Worm (Caenorhabditis elegans): ENCODE measurements around the gene F35C8.5.

Gene F35C8.5

ce11 chrX:5339889-5340288, 25.7 kb upstream of the F35C8.5 start, which contains the start of gene C26B9.2:
C26B9.2 (plus strand) TSS chrX:5340189.
- TF ChIP-seq T22C8.4 (GFP tag; IDR thresholded peaks at IDR 0.05), result no peak
- TF ChIP-seq ref-1 (GFP tag; conservative IDR thresholded peaks at IDR 0.05), result no peak

- TF ChIP-seq cog-1 (tag; optimal IDR thresholded peaks at IDR 0.05), result no peak
- TF ChIP-seq T22C8.4 (GFP tag; IDR thresholded peaks at IDR 0.05), result no peak
- TF ChIP-seq klf-2 (GFP tag; conservative IDR thresholded peaks at IDR 0.05), result no peak
- TF ChIP-seq ztf-29 (GFP tag; IDR thresholded peaks at IDR 0.05), result no peak
- no peak for TF ChIP-seq ztf-23 (GFP tag; IDR thresholded peaks at IDR 0.05)
- TF ChIP-seq med-1 (GFP tag; optimal IDR thresholded peaks at IDR 0.05; ENCODE audit: insufficient read depth), result no peak
- TF ChIP-seq ref-1 (GFP tag; conservative IDR thresholded peaks at IDR 0.05), result no peak
- no peak for TF ChIP-seq flt-1 (GFP tag; IDR thresholded peaks at IDR 0.05)
- no peak for TF ChIP-seq tab-1 (GFP tag; IDR thresholded peaks at IDR 0.05)
Measured at ce11 chrX:5342007-5342406, 23.6 kb upstream of the F35C8.5 start, which contains the start of gene C26B9.7. C26B9.7 (plus strand) TSS chrX:5342307.

ce11 chrX:5344287-5344686, 21.3 kb upstream of the F35C8.5 start, which contains the start of gene C26B9.1:
C26B9.1 (plus strand) TSS chrX:5344587.
- TF ChIP-seq ztf-23 (GFP tag; IDR thresholded peaks at IDR 0.05), result no peak

ce11 chrX:5346303-5346702, 19.3 kb upstream of the F35C8.5 start:
- TF ChIP-seq ztf-23 (GFP tag; IDR thresholded peaks at IDR 0.05) (no peak), tab-1 (GFP tag; IDR thresholded peaks at IDR 0.05) (no peak), med-1 (GFP tag; optimal IDR thresholded peaks at IDR 0.05; ENCODE audit: insufficient read depth) (no peak), flt-1 (GFP tag; IDR thresholded peaks at IDR 0.05) (no peak), ref-1 (GFP tag; conservative IDR thresholded peaks at IDR 0.05) (no peak), ztf-29 (GFP tag; IDR thresholded peaks at IDR 0.05) (no peak), cog-1 (tag; optimal IDR thresholded peaks at IDR 0.05) (no peak), T22C8.4 (GFP tag; IDR thresholded peaks at IDR 0.05) (no peak), klf-2 (GFP tag; conservative IDR thresholded peaks at IDR 0.05) (no peak)

- no peak for TF ChIP-seq ztf-29 (GFP tag; IDR thresholded peaks at IDR 0.05)
- TF ChIP-seq T22C8.4 (GFP tag; IDR thresholded peaks at IDR 0.05), result no peak
Measured at ce11 chrX:5347856-5348255, 17.8 kb upstream of the F35C8.5 start.

ce11 chrX:5348529-5349148, 17.0 kb upstream of the F35C8.5 start, which contains the start of gene syx-3:
syx-3 (plus strand) TSS chrX:5349098.
- no peak for TF ChIP-seq klf-2 (GFP tag; conservative IDR thresholded peaks at IDR 0.05)
- no peak for TF ChIP-seq med-1 (GFP tag; optimal IDR thresholded peaks at IDR 0.05; ENCODE audit: insufficient read depth)
- TF ChIP-seq ref-1 (GFP tag; conservative IDR thresholded peaks at IDR 0.05), result no peak
- TF ChIP-seq T22C8.4 (GFP tag; IDR thresholded peaks at IDR 0.05), result no peak
- no peak for TF ChIP-seq flt-1 (GFP tag; IDR thresholded peaks at IDR 0.05)
- no peak for TF ChIP-seq ztf-23 (GFP tag; IDR thresholded peaks at IDR 0.05)
- no peak for TF ChIP-seq cog-1 (tag; optimal IDR thresholded peaks at IDR 0.05)
- TF ChIP-seq tab-1 (GFP tag; IDR thresholded peaks at IDR 0.05), result no peak
- TF ChIP-seq ztf-29 (GFP tag; IDR thresholded peaks at IDR 0.05), result no peak

ce11 chrX:5354022-5354876, 11.4 kb upstream of the F35C8.5 start, which contains the start of gene pfn-2:
pfn-2 (minus strand) TSS chrX:5354072.
- TF ChIP-seq ref-1 (GFP tag; conservative IDR thresholded peaks at IDR 0.05), result no peak
- no peak for TF ChIP-seq ztf-29 (GFP tag; IDR thresholded peaks at IDR 0.05)
- no peak for TF ChIP-seq T22C8.4 (GFP tag; IDR thresholded peaks at IDR 0.05)
- no peak for TF ChIP-seq cog-1 (tag; optimal IDR thresholded peaks at IDR 0.05)
- no peak for TF ChIP-seq med-1 (GFP tag; optimal IDR thresholded peaks at IDR 0.05; ENCODE audit: insufficient read depth)
- peak; percentile 72; the same call in 1 of the 2 replicates for TF ChIP-seq ztf-23 (GFP tag; IDR thresholded peaks at IDR 0.05)
- peak; percentile 57; the same call in 1 of the 2 replicates for TF ChIP-seq flt-1 (GFP tag; IDR thresholded peaks at IDR 0.05)
- TF ChIP-seq klf-2 (GFP tag; conservative IDR thresholded peaks at IDR 0.05), result 0 out of 2 replicates have a peak, but pooled peaks have one; percentile 9
- TF ChIP-seq tab-1 (GFP tag; IDR thresholded peaks at IDR 0.05), result no peak

ce11 chrX:5355253-5355652, 10.4 kb upstream of the F35C8.5 start:
- TF ChIP-seq T22C8.4 (GFP tag; IDR thresholded peaks at IDR 0.05) (no peak), ref-1 (GFP tag; conservative IDR thresholded peaks at IDR 0.05) (no peak), flt-1 (GFP tag; IDR thresholded peaks at IDR 0.05) (no peak), cog-1 (tag; optimal IDR thresholded peaks at IDR 0.05) (no peak), klf-2 (GFP tag; conservative IDR thresholded peaks at IDR 0.05) (no peak), ztf-23 (GFP tag; IDR thresholded peaks at IDR 0.05) (no peak), ztf-29 (GFP tag; IDR thresholded peaks at IDR 0.05) (no peak), med-1 (GFP tag; optimal IDR thresholded peaks at IDR 0.05; ENCODE audit: insufficient read depth) (no peak), tab-1 (GFP tag; IDR thresholded peaks at IDR 0.05) (no peak)

- no peak for TF ChIP-seq flt-1 (GFP tag; IDR thresholded peaks at IDR 0.05)
- TF ChIP-seq cog-1 (tag; optimal IDR thresholded peaks at IDR 0.05), result peak; percentile 23
Measured at ce11 chrX:5360682-5361081, 4.9 kb upstream of the F35C8.5 start.

- TF ChIP-seq T22C8.4 (GFP tag; IDR thresholded peaks at IDR 0.05) (no peak), flt-1 (GFP tag; IDR thresholded peaks at IDR 0.05) (no peak)
Measured at ce11 chrX:5364222-5364621, 1.4 kb upstream of the F35C8.5 start, which contains the start of gene chtl-1. chtl-1 (minus strand) TSS chrX:5364322.

All from whole organism, midembryonic.